Worm (Caenorhabditis elegans) whole organism, L1 larva: ENCODE data around the gene F41D9.2.
A peak's percentile ranks its signal among the peaks of the same experiment; 100 is the strongest.

ENCODE experiments used
- C04F5.9 ChIP-seq: sonication (generic microtip); optimal IDR thresholded peaks from 2 replicates; lab custom pipeline; 2016; ENCODE audit warnings: missing genetic modification characterization, missing compliant biosample characterization
- C16A3.4 ChIP-seq: fragments of 150-350 bp; optimal IDR thresholded peaks from 2 replicates; lab custom pipeline; 2014; ENCODE audit warnings: missing biosample characterization, missing genetic modification characterization
- Y116A8C.19 ChIP-seq: sonication (generic microtip); optimal IDR thresholded peaks from 2 replicates; lab custom pipeline; 2016; ENCODE audit warnings: missing compliant biosample characterization, missing genetic modification characterization, borderline replicate concordance
- aha-1 ChIP-seq: fragments of 150-350 bp; optimal IDR thresholded peaks from 2 replicates; lab custom pipeline; 2014; ENCODE audit warnings: missing biosample characterization, missing genetic modification characterization
- aly-2 ChIP-seq: fragments of 150-350 bp; optimal IDR thresholded peaks from 2 replicates; lab custom pipeline; 2014; ENCODE audit warnings: missing biosample characterization, missing genetic modification characterization
- blmp-1 ChIP-seq: fragments of 150-350 bp; optimal IDR thresholded peaks from 2 replicates; lab custom pipeline; 2014; ENCODE audit warnings: missing biosample characterization, missing genetic modification characterization
- ceh-63 ChIP-seq: fragments of 200-800 bp; sonication (Bioruptor generic); optimal IDR thresholded peaks from 2 replicates; lab custom pipeline; 2018; ENCODE audit warnings: mild to moderate bottlenecking, missing genetic modification characterization, missing compliant biosample characterization
- ceh-8 ChIP-seq: fragments of 200-800 bp; sonication (Bioruptor generic); optimal IDR thresholded peaks from 2 replicates; lab custom pipeline; 2018; ENCODE audit warnings: mild to moderate bottlenecking, missing genetic modification characterization, moderate library complexity, missing compliant biosample characterization
- ces-1 ChIP-seq: fragments of 150-350 bp; optimal IDR thresholded peaks from 2 replicates; lab custom pipeline; 2014; ENCODE audit warnings: missing biosample characterization, missing genetic modification reagents, missing genetic modification characterization
- efl-1 ChIP-seq, 4 experiments: fragments of 150-350 bp; optimal IDR thresholded peaks in 3 of 4; peaks in 1 of 4; 1 replicate in 1 of 4; 2 replicates in 3 of 4; lab custom pipeline; 2014; ENCODE audit warnings: missing biosample characterization in 2 of 4, missing genetic modification characterization in 2 of 4, missing genetic modification reagents in 2 of 4
- egl-27 ChIP-seq, 2 experiments: fragments of 150-350 bp in 1 of 2; sonication (generic microtip); optimal IDR thresholded peaks; 3 replicates each; lab custom pipeline; 2017 to 2018; ENCODE audit warnings: missing biosample characterization in 2 of 2, missing genetic modification characterization in 2 of 2, missing genetic modification reagents in 2 of 2
- elt-2 ChIP-seq: sonication (generic microtip); optimal IDR thresholded peaks from 2 replicates; lab custom pipeline; 2016; ENCODE audit warnings: missing genetic modification characterization, mild to moderate bottlenecking, inconsistent platforms, missing compliant biosample characterization, missing genetic modification reagents
- elt-3 ChIP-seq, 6 experiments: fragments of 150-350 bp in 1 of 6; sonication (generic microtip); optimal IDR thresholded peaks; 2 replicates each; lab custom pipeline; 2017 to 2018; ENCODE audit warnings: missing biosample characterization in 6 of 6, missing genetic modification characterization in 6 of 6, inconsistent platforms in 1 of 6
- ets-5 ChIP-seq: fragments of 200-800 bp; sonication (Bioruptor generic); IDR thresholded peaks from 2 replicates; pipeline ENCODE4 v1.3.6; 2022; ENCODE audit warnings: missing genetic modification characterization, missing compliant biosample characterization
- fkh-10 ChIP-seq: sonication (generic microtip); optimal IDR thresholded peaks from 2 replicates; lab custom pipeline; 2017; ENCODE audit warnings: missing biosample characterization, missing genetic modification reagents, missing genetic modification characterization
- fkh-4 ChIP-seq: sonication (generic microtip); optimal IDR thresholded peaks from 2 replicates; lab custom pipeline; 2016; ENCODE audit warnings: missing compliant biosample characterization, missing genetic modification characterization, borderline replicate concordance
- fkh-8 ChIP-seq: sonication (generic microtip); optimal IDR thresholded peaks from 2 replicates; lab custom pipeline; 2016; ENCODE audit warnings: mild to moderate bottlenecking, missing genetic modification characterization, missing compliant biosample characterization
- fos-1 ChIP-seq: fragments of 150-350 bp; optimal IDR thresholded peaks from 2 replicates; lab custom pipeline; 2014; ENCODE audit warnings: missing biosample characterization, missing genetic modification characterization
- grh-1 ChIP-seq: fragments of 200-800 bp; sonication (Bioruptor generic); IDR thresholded peaks from 2 replicates; pipeline ENCODE4 v1.3.6; 2022; ENCODE audit warnings: missing genetic modification reagents, missing genetic modification characterization, missing compliant biosample characterization
- hlh-17 ChIP-seq: fragments of 200-800 bp; sonication (Bioruptor generic); optimal IDR thresholded peaks from 2 replicates; lab custom pipeline; 2018; ENCODE audit warnings: missing genetic modification characterization, mild to moderate bottlenecking, missing compliant biosample characterization, moderate library complexity, borderline replicate concordance
- isw-1 ChIP-seq: fragments of 200-800 bp; sonication (Bioruptor generic); IDR thresholded peaks from 2 replicates; pipeline ENCODE4 v1.3.6; 2022; ENCODE audit warnings: missing genetic modification characterization, missing compliant biosample characterization
- jun-1 ChIP-seq: fragments of 150-350 bp; optimal IDR thresholded peaks from 2 replicates; lab custom pipeline; 2014; ENCODE audit warnings: missing biosample characterization, missing genetic modification reagents, missing genetic modification characterization
- lin-35 ChIP-seq, 2 experiments: fragments of 150-350 bp; optimal IDR thresholded peaks; 2 replicates each; lab custom pipeline; 2014; ENCODE audit warnings: missing biosample characterization in 2 of 2, missing genetic modification characterization in 2 of 2, missing genetic modification reagents in 2 of 2
- lin-39 ChIP-seq: fragments of 150-350 bp; optimal IDR thresholded peaks from 2 replicates; lab custom pipeline; 2014; ENCODE audit warnings: missing biosample characterization, missing genetic modification reagents, missing genetic modification characterization
- mef-2 ChIP-seq: fragments of 150-350 bp; optimal IDR thresholded peaks from 2 replicates; lab custom pipeline; 2014; ENCODE audit warnings: missing biosample characterization, missing genetic modification characterization
- mep-1 ChIP-seq: fragments of 150-350 bp; optimal IDR thresholded peaks from 2 replicates; lab custom pipeline; 2014; ENCODE audit warnings: missing biosample characterization, missing genetic modification characterization
- nhr-11 ChIP-seq: fragments of 150-350 bp; optimal IDR thresholded peaks from 2 replicates; lab custom pipeline; 2014; ENCODE audit warnings: missing biosample characterization, missing genetic modification characterization
- nhr-20 ChIP-seq: sonication (generic microtip); optimal IDR thresholded peaks from 2 replicates; lab custom pipeline; 2016; ENCODE audit warnings: mild to moderate bottlenecking, missing genetic modification characterization, missing compliant biosample characterization
- nhr-237 ChIP-seq: fragments of 150-350 bp; optimal IDR thresholded peaks from 2 replicates; lab custom pipeline; 2014; ENCODE audit warnings: missing biosample characterization, missing genetic modification characterization
- nhr-47 ChIP-seq: sonication (generic microtip); optimal IDR thresholded peaks from 2 replicates; lab custom pipeline; 2016; ENCODE audit warnings: mild to moderate bottlenecking, missing genetic modification characterization, moderate library complexity, missing compliant biosample characterization
- nhr-71 ChIP-seq: sonication (generic microtip); optimal IDR thresholded peaks from 2 replicates; lab custom pipeline; 2016; ENCODE audit warnings: mild to moderate bottlenecking, missing genetic modification characterization, moderate library complexity, missing compliant biosample characterization
- nhr-77 ChIP-seq: fragments of 150-350 bp; optimal IDR thresholded peaks from 2 replicates; lab custom pipeline; 2014; ENCODE audit warnings: missing biosample characterization, missing genetic modification characterization
- nhr-85 ChIP-seq: sonication (generic microtip); peaks from one replicate; lab custom pipeline; 2016; ENCODE audit warnings: missing genetic modification characterization, inconsistent platforms, missing compliant biosample characterization
- pqm-1 ChIP-seq: sonication (generic microtip); optimal IDR thresholded peaks from 3 replicates; lab custom pipeline; 2017; ENCODE audit warnings: missing biosample characterization, missing genetic modification characterization
- rnt-1 ChIP-seq: sonication (generic microtip); optimal IDR thresholded peaks from 2 replicates; lab custom pipeline; 2016; ENCODE audit warnings: mild to moderate bottlenecking, missing genetic modification characterization, moderate library complexity, missing compliant biosample characterization
- snpc-4 ChIP-seq: fragments of 150-350 bp; optimal IDR thresholded peaks from 2 replicates; lab custom pipeline; 2014; ENCODE audit warnings: missing biosample characterization, missing genetic modification characterization
- sox-4 ChIP-seq: sonication (generic microtip); optimal IDR thresholded peaks from 2 replicates; lab custom pipeline; 2016; ENCODE audit warnings: missing genetic modification characterization, missing compliant biosample characterization
- sup-37 ChIP-seq: fragments of 200-800 bp; sonication (Bioruptor generic); optimal IDR thresholded peaks from 2 replicates; lab custom pipeline; 2018; ENCODE audit warnings: mild to moderate bottlenecking, missing genetic modification characterization, missing compliant biosample characterization
- tlp-1 ChIP-seq: fragments of 150-350 bp; optimal IDR thresholded peaks from 2 replicates; lab custom pipeline; 2014; ENCODE audit warnings: missing biosample characterization, missing genetic modification characterization
- unc-86 ChIP-seq: sonication (generic microtip); optimal IDR thresholded peaks from 2 replicates; lab custom pipeline; 2016; ENCODE audit warnings: missing genetic modification characterization, missing compliant biosample characterization
- unc-98 ChIP-seq: fragments of 200-800 bp; sonication (Bioruptor generic); IDR thresholded peaks from 2 replicates; pipeline ENCODE4 v1.3.6; 2022; ENCODE audit warnings: missing genetic modification characterization, missing compliant biosample characterization
- vab-15 ChIP-seq: sonication (generic microtip); optimal IDR thresholded peaks from 2 replicates; lab custom pipeline; 2017; ENCODE audit warnings: missing genotype, mild to moderate bottlenecking, missing genetic modification characterization, missing compliant biosample characterization
- xbp-1 ChIP-seq: sonication (generic microtip); optimal IDR thresholded peaks from 2 replicates; lab custom pipeline; 2016; ENCODE audit warnings: missing genetic modification characterization, missing compliant biosample characterization
- zag-1 ChIP-seq: fragments of 150-350 bp; optimal IDR thresholded peaks from 2 replicates; lab custom pipeline; 2014; ENCODE audit warnings: missing biosample characterization, missing genetic modification characterization
- ztf-11 ChIP-seq, 2 experiments: sonication (generic microtip); optimal IDR thresholded peaks; 2 replicates each; lab custom pipeline; 2016 to 2017; ENCODE audit warnings: missing genetic modification characterization in 2 of 2, missing biosample characterization in 1 of 2, missing compliant biosample characterization in 1 of 2
- ztf-4 ChIP-seq: fragments of 150-350 bp; optimal IDR thresholded peaks from 2 replicates; lab custom pipeline; 2014; ENCODE audit warnings: missing biosample characterization, missing genetic modification characterization

The F41D9.2 gene

DNA sequence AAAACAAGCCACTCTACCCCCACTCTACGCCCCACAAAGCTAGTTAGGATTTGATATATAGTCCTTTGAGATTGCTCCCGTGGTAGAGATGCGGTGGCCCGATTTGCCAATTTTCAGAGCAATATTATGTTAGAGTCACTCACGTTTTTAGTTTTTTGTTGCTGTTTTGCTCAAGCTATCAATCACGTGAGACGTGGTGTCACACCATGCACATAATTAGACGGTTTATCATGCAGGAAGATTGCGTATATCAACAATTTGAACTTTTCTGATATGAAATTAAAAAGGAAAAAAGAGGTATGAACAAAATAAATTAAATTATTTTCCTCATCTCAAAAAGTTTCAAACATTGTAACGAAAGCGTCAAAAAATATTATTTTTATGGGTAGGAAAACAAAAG lies 28.4 kb downstream of the F41D9.2 start:
- no peak for TF ChIP-seq nhr-77 (tag; lab: Kevin White, UChicago)
- no peak for TF ChIP-seq hlh-17
- TF ChIP-seq fkh-8 (tag; lab: Kevin White, UChicago), result peak; percentile 19
- TF ChIP-seq nhr-71 (tag; lab: Kevin White, UChicago), result peak; percentile 39
- TF ChIP-seq elt-2 (tag; lab: Kevin White, UChicago), result peak; percentile 73
- TF ChIP-seq ceh-8 (GFP tag; lab: Kevin White, UChicago), result peak; percentile 18
- TF ChIP-seq snpc-4, result no peak
- TF ChIP-seq lin-35 (GFP tag; optimal IDR thresholded peaks at IDR 0.05; lab: Kevin White, UChicago), result peak in 1 of 2 experiments; percentile 20
- TF ChIP-seq nhr-20 (tag; lab: Kevin White, UChicago), result peak; percentile 11

DNA sequence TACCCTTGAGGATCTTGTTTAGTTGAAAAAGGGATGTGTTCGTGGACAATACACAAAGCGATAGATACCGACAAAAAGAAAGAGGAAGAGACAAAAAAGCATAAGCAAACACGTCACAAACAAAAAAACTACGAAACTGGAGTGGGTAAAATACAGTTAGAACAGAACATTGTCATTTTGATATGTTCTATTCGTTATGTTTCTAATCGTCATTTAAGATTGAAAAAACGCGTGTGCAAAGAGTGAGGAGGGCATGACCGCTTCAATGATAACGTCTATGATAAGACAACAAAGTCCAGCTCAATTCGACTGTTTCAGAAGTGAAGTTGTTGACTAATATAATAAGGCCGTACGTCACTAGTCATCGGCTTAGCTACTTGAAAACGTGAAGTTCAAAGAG lies 29.4 kb downstream of the F41D9.2 start:
- TF ChIP-seq nhr-77 (tag; lab: Kevin White, UChicago) (no peak), fkh-10 (GFP tag; lab: Kevin White, UChicago) (no peak), ztf-4 (tag; lab: Kevin White, UChicago) (no peak), hlh-17 (no peak), ztf-11 (tag; optimal IDR thresholded peaks at IDR 0.05; lab: Kevin White, UChicago) (no peak), lin-35 (GFP tag; optimal IDR thresholded peaks at IDR 0.05; lab: Kevin White, UChicago) (peak in 1 of 2 experiments; percentile 10), efl-1 (optimal IDR thresholded peaks at IDR 0.05; lab: Kevin White, UChicago) (no peak), efl-1 (GFP tag; optimal IDR thresholded peaks at IDR 0.05 in 1 of 2; lab: Kevin White, UChicago) (peak in 1 of 2 experiments; percentile 24), egl-27 (tag; optimal IDR thresholded peaks at IDR 0.05; lab: Kevin White, UChicago) (no peak), elt-2 (tag; lab: Kevin White, UChicago) (peak; percentile 69), zag-1 (no peak), tlp-1 (tag; lab: Kevin White, UChicago) (no peak), pqm-1 (tag; lab: Kevin White, UChicago) (no peak), Y116A8C.19 (tag; lab: Kevin White, UChicago) (no peak), unc-98 (GFP tag; lab: Robert Waterston, UW) (no peak)

DNA sequence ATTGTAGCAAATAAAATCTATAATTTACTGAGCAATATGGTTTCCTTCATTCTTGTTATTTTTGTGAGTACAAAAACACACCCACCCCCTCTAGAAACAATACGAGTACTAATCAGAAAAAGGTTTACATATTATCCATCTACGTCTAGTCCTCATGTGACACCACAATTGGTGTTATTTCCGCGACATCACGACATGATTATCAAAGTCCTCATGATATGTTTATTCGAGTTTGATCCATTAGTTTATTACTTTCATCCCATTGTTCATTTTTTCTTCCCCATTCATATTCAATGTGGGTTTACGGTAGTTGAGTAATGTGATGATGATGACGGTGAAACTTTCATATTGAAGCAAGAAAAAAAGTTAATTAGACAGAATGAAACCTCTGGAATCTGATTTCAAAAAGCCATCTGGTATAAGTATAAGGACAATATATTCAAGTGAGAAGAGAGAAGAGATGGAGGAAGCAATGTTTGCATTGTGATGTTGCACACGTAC lies 30.4 kb downstream of the F41D9.2 start:
- TF ChIP-seq rnt-1 (tag; lab: Kevin White, UChicago) (no peak), xbp-1 (tag; lab: Kevin White, UChicago) (no peak), pqm-1 (tag; lab: Kevin White, UChicago) (no peak), isw-1 (GFP tag; lab: Robert Waterston, UW) (no peak), efl-1 (optimal IDR thresholded peaks at IDR 0.05; lab: Kevin White, UChicago) (no peak), efl-1 (GFP tag; optimal IDR thresholded peaks at IDR 0.05 in 1 of 2; lab: Kevin White, UChicago) (peak in 1 of 2 experiments; percentile 90), nhr-85 (no peak), ztf-11 (tag; optimal IDR thresholded peaks at IDR 0.05; lab: Kevin White, UChicago) (no peak), fkh-8 (tag; lab: Kevin White, UChicago) (peak; percentile 26), vab-15 (tag; lab: Kevin White, UChicago) (no peak), ces-1 (GFP tag; lab: Kevin White, UChicago) (no peak), nhr-237 (tag; lab: Kevin White, UChicago) (no peak), nhr-47 (peak; percentile 1), lin-39 (tag; lab: Kevin White, UChicago) (no peak), hlh-17 (no peak), ets-5 (GFP tag; lab: Robert Waterston, UW) (no peak), zag-1 (no peak), blmp-1 (tag; lab: Kevin White, UChicago) (no peak), fos-1 (no peak), egl-27 (tag; optimal IDR thresholded peaks at IDR 0.05; lab: Kevin White, UChicago) (no peak), jun-1 (tag; lab: Kevin White, UChicago) (no peak), ceh-63 (no peak), fkh-4 (tag; lab: Kevin White, UChicago) (no peak), snpc-4 (no peak), sup-37 (GFP tag; lab: Kevin White, UChicago) (no peak), elt-3 (tag; optimal IDR thresholded peaks at IDR 0.05; lab: Kevin White, UChicago) (no peak), unc-98 (GFP tag; lab: Robert Waterston, UW) (no peak), nhr-11 (tag; lab: Kevin White, UChicago) (no peak), aha-1 (tag; lab: Kevin White, UChicago) (no peak), mef-2 (tag; lab: Kevin White, UChicago) (no peak), C04F5.9 (tag; lab: Kevin White, UChicago) (no peak), mep-1 (tag; lab: Kevin White, UChicago) (no peak), sox-4 (tag; lab: Kevin White, UChicago) (peak; percentile 7), elt-2 (tag; lab: Kevin White, UChicago) (no peak), unc-86 (tag; lab: Kevin White, UChicago) (peak; percentile 68), aly-2 (tag; lab: Kevin White, UChicago) (no peak), grh-1 (GFP tag; lab: Robert Waterston, UW) (no peak), C16A3.4 (no peak)
